Worm (Caenorhabditis elegans) whole organism, L2 larva: Measurements from ENCODE around the gene cisd-3.2.

Experiments
- C34F6.9 ChIP-seq: fragments of 150-350 bp; optimal IDR thresholded peaks from 2 replicates; lab custom pipeline; 2014; ENCODE audit warnings: missing biosample characterization, missing genetic modification characterization
- F13H6.1 ChIP-seq: sonication (generic microtip); optimal IDR thresholded peaks from 2 replicates; lab custom pipeline; 2016; ENCODE audit warnings: missing genetic modification characterization, missing compliant biosample characterization
- R02D3.7 ChIP-seq: fragments of 150-350 bp; optimal IDR thresholded peaks from 2 replicates; lab custom pipeline; 2014; ENCODE audit warnings: missing biosample characterization, missing genetic modification characterization
- Y55F3AM.14 ChIP-seq: fragments of 200-800 bp; sonication (Bioruptor generic); optimal IDR thresholded peaks from 2 replicates; lab custom pipeline; 2018; ENCODE audit warnings: mild to moderate bottlenecking, missing genetic modification characterization, missing compliant biosample characterization
- alr-1 ChIP-seq: fragments of 150-350 bp; optimal IDR thresholded peaks from 2 replicates; lab custom pipeline; 2014; ENCODE audit warnings: missing biosample characterization, missing genetic modification characterization
- aly-2 ChIP-seq: fragments of 150-350 bp; optimal IDR thresholded peaks from 2 replicates; lab custom pipeline; 2014; ENCODE audit warnings: missing biosample characterization, missing genetic modification characterization
- ama-1 ChIP-seq: fragments of 150-350 bp; optimal IDR thresholded peaks from 2 replicates; lab custom pipeline; 2018; ENCODE audit warnings: inconsistent platforms
- blmp-1 ChIP-seq: sonication (generic microtip); optimal IDR thresholded peaks from 2 replicates; lab custom pipeline; 2017; ENCODE audit warnings: missing genetic modification characterization, mild to moderate bottlenecking, missing compliant biosample characterization, antibody characterized with exemption, moderate library complexity; ENCODE audit not compliant: insufficient read depth
- ceh-16 ChIP-seq: fragments of 150-350 bp; optimal IDR thresholded peaks from 2 replicates; lab custom pipeline; 2014; ENCODE audit warnings: missing biosample characterization, missing genetic modification characterization
- ceh-82 ChIP-seq: fragments of 150-350 bp; optimal IDR thresholded peaks from 2 replicates; lab custom pipeline; 2014; ENCODE audit warnings: missing biosample characterization, missing genetic modification characterization
- crh-2 ChIP-seq: sonication (generic microtip); optimal IDR thresholded peaks from 2 replicates; lab custom pipeline; 2017; ENCODE audit warnings: missing biosample characterization, missing genetic modification characterization
- dmd-4 ChIP-seq: sonication (generic microtip); optimal IDR thresholded peaks from 2 replicates; lab custom pipeline; 2017; ENCODE audit warnings: missing biosample characterization, missing genetic modification characterization
- egl-27 ChIP-seq: sonication (generic microtip); optimal IDR thresholded peaks from 3 replicates; lab custom pipeline; 2017; ENCODE audit warnings: missing biosample characterization, missing genetic modification reagents, missing genetic modification characterization
- elt-1 ChIP-seq: fragments of 150-350 bp; optimal IDR thresholded peaks from 2 replicates; lab custom pipeline; 2014; ENCODE audit warnings: missing biosample characterization, missing genetic modification characterization
- elt-3 ChIP-seq: sonication (generic microtip); optimal IDR thresholded peaks from 2 replicates; lab custom pipeline; 2017; ENCODE audit warnings: missing biosample characterization, missing genetic modification characterization
- fos-1 ChIP-seq: fragments of 150-350 bp; optimal IDR thresholded peaks from 2 replicates; lab custom pipeline; 2014; ENCODE audit warnings: missing biosample characterization, missing genetic modification characterization
- gmeb-1 ChIP-seq: fragments of 150-350 bp; optimal IDR thresholded peaks from 2 replicates; lab custom pipeline; 2014; ENCODE audit warnings: missing biosample characterization, missing genetic modification characterization
- lin-11 ChIP-seq: fragments of 150-350 bp; sonication (generic microtip); optimal IDR thresholded peaks from 2 replicates; lab custom pipeline; 2014; ENCODE audit warnings: missing biosample characterization, missing genetic modification characterization, inconsistent platforms, mixed read lengths
- lin-13 ChIP-seq: fragments of 150-350 bp; optimal IDR thresholded peaks from 2 replicates; lab custom pipeline; 2014; ENCODE audit warnings: missing biosample characterization, missing genetic modification reagents, missing genetic modification characterization
- lin-39 ChIP-seq: fragments of 150-350 bp; optimal IDR thresholded peaks from 2 replicates; lab custom pipeline; 2014; ENCODE audit warnings: missing biosample characterization, missing genetic modification reagents, missing genetic modification characterization
- lsy-2 ChIP-seq, 2 experiments: fragments of 150-350 bp in 1 of 2; sonication (generic microtip) in 1 of 2; optimal IDR thresholded peaks; 2 replicates each; lab custom pipeline; 2014 to 2017; ENCODE audit warnings: missing biosample characterization in 2 of 2, missing genetic modification characterization in 2 of 2
- mab-5 ChIP-seq: fragments of 150-350 bp; optimal IDR thresholded peaks from 2 replicates; lab custom pipeline; 2014; ENCODE audit warnings: missing biosample characterization, missing genetic modification characterization
- mdl-1 ChIP-seq, 2 experiments: fragments of 150-350 bp in 1 of 2; sonication (generic microtip) in 1 of 2; optimal IDR thresholded peaks; 2 replicates each; lab custom pipeline; 2017; ENCODE audit warnings: missing biosample characterization in 2 of 2, missing genetic modification characterization in 2 of 2
- nhr-10 ChIP-seq: sonication (generic microtip); optimal IDR thresholded peaks from 2 replicates; lab custom pipeline; 2017; ENCODE audit warnings: missing biosample characterization, missing genetic modification characterization
- nhr-11 ChIP-seq: fragments of 150-350 bp; optimal IDR thresholded peaks from 2 replicates; lab custom pipeline; 2014; ENCODE audit warnings: missing biosample characterization, missing genetic modification characterization
- nhr-12 ChIP-seq: fragments of 150-350 bp; optimal IDR thresholded peaks from 2 replicates; lab custom pipeline; 2014; ENCODE audit warnings: missing biosample characterization, missing genetic modification characterization
- nhr-129 ChIP-seq: fragments of 150-350 bp; optimal IDR thresholded peaks from 2 replicates; lab custom pipeline; 2014; ENCODE audit warnings: missing biosample characterization, missing genetic modification characterization
- nhr-21 ChIP-seq: fragments of 150-350 bp; optimal IDR thresholded peaks from 2 replicates; lab custom pipeline; 2014; ENCODE audit warnings: missing biosample characterization, missing genetic modification characterization
- nhr-23 ChIP-seq: fragments of 150-350 bp; optimal IDR thresholded peaks from 2 replicates; lab custom pipeline; 2014; ENCODE audit warnings: missing biosample characterization, missing genetic modification reagents, missing genetic modification characterization
- nhr-237 ChIP-seq: fragments of 150-350 bp; optimal IDR thresholded peaks from 2 replicates; lab custom pipeline; 2014; ENCODE audit warnings: missing biosample characterization, missing genetic modification characterization
- nhr-25 ChIP-seq: fragments of 150-350 bp; sonication (generic microtip); optimal IDR thresholded peaks from 3 replicates; lab custom pipeline; 2014; ENCODE audit warnings: missing biosample characterization, missing genetic modification characterization
- nhr-6 ChIP-seq: fragments of 150-350 bp; optimal IDR thresholded peaks from 2 replicates; lab custom pipeline; 2014; ENCODE audit warnings: missing biosample characterization, missing genetic modification characterization
- nhr-77 ChIP-seq: fragments of 150-350 bp; optimal IDR thresholded peaks from 2 replicates; lab custom pipeline; 2014; ENCODE audit warnings: missing biosample characterization, missing genetic modification characterization
- peb-1 ChIP-seq: fragments of 150-350 bp; optimal IDR thresholded peaks from 2 replicates; lab custom pipeline; 2014; ENCODE audit warnings: missing biosample characterization, missing genetic modification characterization
- sem-4 ChIP-seq: fragments of 150-350 bp; optimal IDR thresholded peaks from 2 replicates; lab custom pipeline; 2014; ENCODE audit warnings: missing biosample characterization, missing genetic modification reagents, missing genetic modification characterization
- skn-1 ChIP-seq: sonication (generic microtip); optimal IDR thresholded peaks from 2 replicates; lab custom pipeline; 2017; ENCODE audit warnings: missing biosample characterization, missing genetic modification characterization
- sma-3 ChIP-seq: sonication (generic microtip); optimal IDR thresholded peaks from 2 replicates; lab custom pipeline; 2016; ENCODE audit warnings: missing genetic modification reagents, missing genetic modification characterization, missing compliant biosample characterization
- snpc-4 ChIP-seq: fragments of 150-350 bp; optimal IDR thresholded peaks from 2 replicates; lab custom pipeline; 2014; ENCODE audit warnings: missing biosample characterization, missing genetic modification characterization
- unc-39 ChIP-seq: fragments of 150-350 bp; optimal IDR thresholded peaks from 2 replicates; lab custom pipeline; 2014; ENCODE audit warnings: missing biosample characterization, missing genetic modification characterization
- unc-55 ChIP-seq: fragments of 150-350 bp; sonication (generic microtip); optimal IDR thresholded peaks from 3 replicates; lab custom pipeline; 2014; ENCODE audit warnings: missing biosample characterization, missing genetic modification reagents, missing genetic modification characterization
- unc-62 ChIP-seq: fragments of 150-350 bp; optimal IDR thresholded peaks from 2 replicates; lab custom pipeline; 2014; ENCODE audit warnings: missing biosample characterization, missing genetic modification reagents, missing genetic modification characterization
- zag-1 ChIP-seq: fragments of 150-350 bp; optimal IDR thresholded peaks from 2 replicates; lab custom pipeline; 2014; ENCODE audit warnings: missing biosample characterization, missing genetic modification characterization
- ztf-1 ChIP-seq: fragments of 200-800 bp; sonication (Bioruptor generic); conservative IDR thresholded peaks from 2 replicates; pipeline ENCODE4 v1.3.6; 2022; ENCODE audit warnings: missing genetic modification characterization, missing compliant biosample characterization
- ztf-11 ChIP-seq: sonication (generic microtip); optimal IDR thresholded peaks from 2 replicates; lab custom pipeline; 2017; ENCODE audit warnings: missing biosample characterization, missing genetic modification characterization
- ztf-4 ChIP-seq: fragments of 150-350 bp; optimal IDR thresholded peaks from 2 replicates; lab custom pipeline; 2014; ENCODE audit warnings: missing biosample characterization, missing genetic modification characterization

cisd-3.2 gene

ce11 chrIII:1554347-1554746 is 14.1 kb downstream of the cisd-3.2 start, which contains the start of gene ddx-35:
Gene ddx-35, minus strand, starts transcription at chrIII:1554447.
- TF ChIP-seq nhr-12: no peak
- no peak for TF ChIP-seq ztf-4 (tag; lab: Kevin White, UChicago)
- no peak for TF ChIP-seq lsy-2 (tag; optimal IDR thresholded peaks at IDR 0.05; lab: Kevin White, UChicago)
- TF ChIP-seq sem-4 (tag; lab: Kevin White, UChicago): no peak
- no peak for TF ChIP-seq lin-11 (tag; lab: Kevin White, UChicago)
- TF ChIP-seq Y55F3AM.14: no peak
- no peak for TF ChIP-seq nhr-77 (tag; lab: Kevin White, UChicago)
- no peak for TF ChIP-seq nhr-11 (tag; lab: Kevin White, UChicago)
- TF ChIP-seq ztf-1: no peak
- no peak for TF ChIP-seq snpc-4 (tag; lab: Kevin White, UChicago)
- no peak for TF ChIP-seq zag-1 (tag; lab: Kevin White, UChicago)
- TF ChIP-seq ceh-82 (tag; lab: Kevin White, UChicago): no peak
- TF ChIP-seq nhr-21 (tag; lab: Kevin White, UChicago): no peak
- no peak for TF ChIP-seq aly-2 (tag; lab: Kevin White, UChicago)

DNA sequence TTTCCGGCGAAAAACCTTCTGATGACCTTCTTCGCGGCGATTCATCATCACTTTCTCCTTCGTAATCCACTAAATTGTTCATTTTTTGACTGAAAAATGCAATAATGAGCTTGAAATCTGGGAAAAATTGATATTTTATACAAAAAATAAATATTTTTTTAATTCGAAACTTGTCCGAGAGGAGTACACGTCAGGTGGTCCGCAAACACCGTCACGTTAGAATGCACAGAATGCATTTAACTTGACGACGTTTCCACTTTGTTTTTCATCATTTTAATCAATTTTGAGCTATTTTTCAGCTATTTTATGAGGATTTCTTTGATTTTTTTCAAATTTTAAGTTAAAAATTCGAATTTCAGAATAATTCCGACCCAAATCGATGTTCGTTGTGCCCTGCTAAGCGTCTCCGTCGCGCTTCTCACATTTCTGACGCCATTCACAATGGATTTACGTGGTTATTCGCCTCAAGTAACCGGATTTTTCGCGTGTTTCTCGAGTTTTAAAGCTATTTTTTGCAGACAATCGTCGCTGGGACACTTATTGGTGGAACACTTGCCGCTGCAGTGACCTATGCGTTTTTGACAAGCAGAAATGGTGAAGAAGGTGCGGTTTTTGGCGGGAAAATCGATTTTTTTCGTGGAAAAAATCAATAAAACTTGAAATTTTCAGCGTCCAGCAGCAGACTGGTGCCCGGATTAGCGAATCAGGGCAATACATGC is 18.3 kb downstream of the cisd-3.2 start, which contains the start of the genes eelo-1 and Y67D2.2:
TSS of gene eelo-1 (minus strand) at position 89 of the 719 bp plus-strand sequence.
TSS of gene Y67D2.2 (plus strand) at position 360 of the 719 bp plus-strand sequence.
- TF ChIP-seq elt-1 (tag; lab: Kevin White, UChicago) (no peak), dmd-4 (tag; lab: Kevin White, UChicago) (no peak), nhr-237 (tag; lab: Kevin White, UChicago) (no peak), mab-5 (tag; lab: Kevin White, UChicago) (peak; percentile 2), nhr-12 (no peak), unc-55 (peak; percentile 75), crh-2 (tag; lab: Kevin White, UChicago) (peak; percentile 70), zag-1 (tag; lab: Kevin White, UChicago) (no peak), elt-3 (tag; lab: Kevin White, UChicago) (no peak), nhr-77 (tag; lab: Kevin White, UChicago) (no peak), ceh-16 (tag; lab: Kevin White, UChicago) (no peak), lsy-2 (tag; optimal IDR thresholded peaks at IDR 0.05; lab: Kevin White, UChicago) (peak; percentile 79 to 89), sma-3 (GFP tag; lab: Kevin White, UChicago) (peak; percentile 36), gmeb-1 (tag; lab: Kevin White, UChicago) (peak; percentile 79), snpc-4 (tag; lab: Kevin White, UChicago) (peak; percentile 6), lin-13 (GFP tag; lab: Kevin White, UChicago) (peak; percentile 86), nhr-21 (tag; lab: Kevin White, UChicago) (peak; percentile 49), blmp-1 (tag; lab: Kevin White, UChicago) (peak; percentile 20), C34F6.9 (tag; lab: Kevin White, UChicago) (peak; percentile 64), F13H6.1 (peak; percentile 53), nhr-6 (tag; lab: Kevin White, UChicago) (peak; percentile 46), ztf-1 (no peak), lin-39 (no peak), fos-1 (tag; lab: Kevin White, UChicago) (no peak), nhr-10 (no peak), peb-1 (no peak), nhr-23 (tag; lab: Kevin White, UChicago) (no peak), nhr-25 (tag; lab: Kevin White, UChicago) (peak; percentile 55), nhr-129 (tag; lab: Kevin White, UChicago) (no peak), mdl-1 (tag; optimal IDR thresholded peaks at IDR 0.05; lab: Kevin White, UChicago) (no peak), ama-1 (lab: Kevin White, UChicago) (no peak)

- TF ChIP-seq nhr-129 (tag; lab: Kevin White, UChicago) (no peak), snpc-4 (tag; lab: Kevin White, UChicago) (no peak), alr-1 (no peak), egl-27 (tag; lab: Kevin White, UChicago) (no peak), blmp-1 (tag; lab: Kevin White, UChicago) (no peak), lin-39 (no peak), lin-13 (GFP tag; lab: Kevin White, UChicago) (no peak), unc-39 (tag; lab: Kevin White, UChicago) (no peak), ztf-11 (no peak), ceh-16 (tag; lab: Kevin White, UChicago) (no peak), ceh-82 (tag; lab: Kevin White, UChicago) (no peak), ama-1 (lab: Kevin White, UChicago) (no peak), mdl-1 (tag; optimal IDR thresholded peaks at IDR 0.05; lab: Kevin White, UChicago) (no peak), unc-62 (GFP tag; lab: Kevin White, UChicago) (no peak), aly-2 (tag; lab: Kevin White, UChicago) (no peak), R02D3.7 (no peak), skn-1 (tag; lab: Kevin White, UChicago) (no peak), zag-1 (tag; lab: Kevin White, UChicago) (no peak)
Measured at ce11 chrIII:1570006-1570405, 29.7 kb downstream of the cisd-3.2 start, which contains the start of gene rep-1. Gene rep-1, plus strand, starts transcription at chrIII:1570306.
